Fruit fly (Drosophila melanogaster) whole organism, embryonic: Measurements from ENCODE around the gene cdi.

Experiments
- CG10147 ChIP-seq: fragments of 200-800 bp; sonication (Bioruptor generic); optimal IDR thresholded peaks from 2 replicates; lab custom pipeline; 2019; ENCODE audit warnings: missing biosample characterization, mild to moderate bottlenecking, missing genetic modification characterization, moderate library complexity
- CG10431 ChIP-seq: fragments of 200-800 bp; sonication (Bioruptor generic); optimal IDR thresholded peaks from 3 replicates; lab custom pipeline; 2018; ENCODE audit warnings: missing biosample characterization, mild to moderate bottlenecking, missing genetic modification characterization
- CG11504 ChIP-seq: fragments of 200-800 bp; sonication (Bioruptor generic); optimal IDR thresholded peaks from 3 replicates; lab custom pipeline; 2019; ENCODE audit warnings: missing biosample characterization, mild to moderate bottlenecking, missing genetic modification characterization, moderate library complexity
- CG13424 ChIP-seq: fragments of 200-800 bp; sonication (Bioruptor generic); optimal IDR thresholded peaks from 2 replicates; lab custom pipeline; 2019; ENCODE audit warnings: missing biosample characterization, mild to moderate bottlenecking, missing genetic modification characterization, moderate library complexity
- CG15696 ChIP-seq: fragments of 200-800 bp; sonication (Bioruptor generic); optimal IDR thresholded peaks from 2 replicates; lab custom pipeline; 2019; ENCODE audit warnings: missing biosample characterization, mild to moderate bottlenecking, missing genetic modification characterization, moderate library complexity
- CG16813 ChIP-seq: fragments of 200-800 bp; sonication (Bioruptor generic); IDR thresholded peaks from 3 replicates; pipeline ENCODE4 v1.3.6; 2022; ENCODE audit warnings: missing biosample characterization, missing genetic modification characterization; ENCODE audit not compliant: partially characterized antibody
- CG30431 ChIP-seq: fragments of 200-800 bp; sonication (Bioruptor generic); optimal IDR thresholded peaks from 2 replicates; lab custom pipeline; 2017; ENCODE audit warnings: missing biosample characterization, missing genetic modification characterization
- CG3163 ChIP-seq: fragments of 200-800 bp; sonication (Bioruptor generic); optimal IDR thresholded peaks from 3 replicates; lab custom pipeline; 2016; ENCODE audit warnings: missing biosample characterization, missing genetic modification characterization
- CG32772 ChIP-seq: fragments of 200-800 bp; sonication (Bioruptor generic); IDR thresholded peaks from 2 replicates; pipeline ENCODE4 v1.3.6; 2022; ENCODE audit warnings: missing biosample characterization, missing genetic modification characterization
- CG3281 ChIP-seq: fragments of 200-800 bp; sonication (Bioruptor generic); optimal IDR thresholded peaks from 3 replicates; lab custom pipeline; 2017; ENCODE audit warnings: missing biosample characterization, mild to moderate bottlenecking, missing genetic modification characterization
- CG3995 ChIP-seq: fragments of 200-800 bp; sonication (Bioruptor generic); optimal IDR thresholded peaks from 3 replicates; lab custom pipeline; 2016; ENCODE audit warnings: missing biosample characterization, missing genetic modification characterization
- CG4707 ChIP-seq: fragments of 200-800 bp; sonication (Bioruptor generic); optimal IDR thresholded peaks from 2 replicates; lab custom pipeline; 2018; ENCODE audit warnings: missing biosample characterization, mild to moderate bottlenecking, missing genetic modification characterization, moderate library complexity
- CG6765 ChIP-seq: fragments of 200-800 bp; sonication (Bioruptor generic); optimal IDR thresholded peaks from 3 replicates; lab custom pipeline; 2017; ENCODE audit warnings: missing biosample characterization, mild to moderate bottlenecking, missing genetic modification characterization
- CG7357 ChIP-seq: fragments of 200-800 bp; sonication (Bioruptor generic); IDR thresholded peaks from 3 replicates; pipeline ENCODE4 v1.3.6; 2022; ENCODE audit warnings: missing biosample characterization, missing genetic modification characterization
- CG7963 ChIP-seq: fragments of 200-800 bp; sonication (Bioruptor generic); IDR thresholded peaks from 3 replicates; pipeline ENCODE4 v1.3.6; 2022; ENCODE audit warnings: missing biosample characterization, missing genetic modification characterization; ENCODE audit not compliant: partially characterized antibody
- CG8089 ChIP-seq: fragments of 200-800 bp; sonication (Bioruptor generic); optimal IDR thresholded peaks from 3 replicates; lab custom pipeline; 2016; ENCODE audit warnings: missing biosample characterization, missing genetic modification characterization
- CG9727 ChIP-seq: fragments of 200-800 bp; sonication (Bioruptor generic); optimal IDR thresholded peaks from 3 replicates; lab custom pipeline; 2017; ENCODE audit warnings: missing biosample characterization, mild to moderate bottlenecking, missing genetic modification characterization
- CG9817 ChIP-seq: fragments of 200-800 bp; sonication (Bioruptor generic); optimal IDR thresholded peaks from 2 replicates; lab custom pipeline; 2018; ENCODE audit warnings: missing biosample characterization, mild to moderate bottlenecking, missing genetic modification characterization, moderate library complexity
- CTCF ChIP-seq: fragments of 200-800 bp; sonication (Bioruptor generic); optimal IDR thresholded peaks from 2 replicates; lab custom pipeline; 2017; ENCODE audit warnings: missing biosample characterization, mild to moderate bottlenecking, missing genetic modification characterization, moderate library complexity
- CoRest ChIP-seq: fragments of 200-800 bp; sonication (Bioruptor generic); optimal IDR thresholded peaks from 3 replicates; lab custom pipeline; 2018; ENCODE audit warnings: missing biosample characterization, mild to moderate bottlenecking, missing genetic modification characterization, moderate library complexity
- Dip3 ChIP-seq: fragments of 200-800 bp; sonication (Bioruptor generic); optimal IDR thresholded peaks from 3 replicates; lab custom pipeline; 2016; ENCODE audit warnings: missing biosample characterization, missing genetic modification characterization
- Dp ChIP-seq: fragments of 200-800 bp; sonication (Bioruptor generic); optimal IDR thresholded peaks from 2 replicates; lab custom pipeline; 2018; ENCODE audit warnings: missing biosample characterization, mild to moderate bottlenecking, missing genetic modification characterization, moderate library complexity
- HLHmδ ChIP-seq: fragments of 200-800 bp; sonication (Bioruptor generic); optimal IDR thresholded peaks from 2 replicates; lab custom pipeline; 2018; ENCODE audit warnings: missing biosample characterization, mild to moderate bottlenecking, missing genetic modification characterization, moderate library complexity
- Hmx ChIP-seq: fragments of 200-800 bp; sonication (Bioruptor generic); optimal IDR thresholded peaks from 2 replicates; lab custom pipeline; 2016; ENCODE audit warnings: missing biosample characterization, missing genetic modification characterization
- Lhr ChIP-seq: fragments of 200-800 bp; sonication (Bioruptor generic); optimal IDR thresholded peaks from 3 replicates; lab custom pipeline; 2017; ENCODE audit warnings: mild to moderate bottlenecking, missing biosample characterization, missing genetic modification reagents, missing genetic modification characterization
- Mes4 ChIP-seq: fragments of 200-800 bp; sonication (Bioruptor generic); optimal IDR thresholded peaks from 2 replicates; lab custom pipeline; 2016; ENCODE audit warnings: missing biosample characterization, missing genetic modification characterization
- Nf-YA ChIP-seq: fragments of 200-800 bp; sonication (Bioruptor generic); IDR thresholded peaks from 2 replicates; pipeline ENCODE4 v1.3.6; 2022; ENCODE audit warnings: missing biosample characterization, missing genetic modification characterization
- Ravus ChIP-seq: fragments of 200-800 bp; sonication (Bioruptor generic); IDR thresholded peaks from 2 replicates; pipeline ENCODE4 v1.3.6; 2022; ENCODE audit warnings: missing biosample characterization, missing genetic modification characterization
- Sin3A ChIP-seq: fragments of >200 bp; optimal IDR thresholded peaks from 2 replicates; lab custom pipeline; 2018
- Xrp1 ChIP-seq: fragments of 200-800 bp; sonication (Bioruptor generic); IDR thresholded peaks from 2 replicates; pipeline ENCODE4 v1.3.6; 2022; ENCODE audit warnings: missing biosample characterization, missing genetic modification characterization
- aop ChIP-seq: fragments of 200-800 bp; sonication (Bioruptor generic); IDR thresholded peaks from 2 replicates; pipeline ENCODE4 v1.3.6; 2022; ENCODE audit warnings: missing biosample characterization, missing genetic modification characterization
- ase ChIP-seq: fragments of 200-800 bp; sonication (Bioruptor generic); IDR thresholded peaks from 3 replicates; pipeline ENCODE4 v1.3.6; 2022; ENCODE audit warnings: missing biosample characterization, missing genetic modification characterization
- bigmax ChIP-seq: fragments of 200-800 bp; sonication (Bioruptor generic); optimal IDR thresholded peaks from 2 replicates; lab custom pipeline; 2018; ENCODE audit warnings: missing biosample characterization, mild to moderate bottlenecking, missing genetic modification characterization
- bowl ChIP-seq: fragments of 200-800 bp; sonication (Bioruptor generic); IDR thresholded peaks from 2 replicates; pipeline ENCODE4 v1.3.6; 2022; ENCODE audit warnings: missing biosample characterization, missing genetic modification characterization
- cato ChIP-seq: fragments of 200-800 bp; sonication (Bioruptor generic); optimal IDR thresholded peaks from 2 replicates; lab custom pipeline; 2016; ENCODE audit warnings: missing biosample characterization, missing genetic modification characterization, borderline replicate concordance
- cwo ChIP-seq: fragments of 200-800 bp; sonication (Bioruptor generic); optimal IDR thresholded peaks from 3 replicates; lab custom pipeline; 2017; ENCODE audit warnings: missing biosample characterization, missing genetic modification characterization, mild to moderate bottlenecking, moderate library complexity, missing genetic modification reagents
- gce ChIP-seq: fragments of 200-800 bp; sonication (Bioruptor generic); IDR thresholded peaks from 3 replicates; pipeline ENCODE4 v1.3.6; 2022; ENCODE audit warnings: missing biosample characterization, missing genetic modification characterization
- h ChIP-seq: fragments of >200 bp; optimal IDR thresholded peaks from 2 replicates; lab custom pipeline; 2017
- jigr1 ChIP-seq: fragments of 200-800 bp; sonication (Bioruptor generic); IDR thresholded peaks from 3 replicates; pipeline ENCODE4 v1.3.6; 2022; ENCODE audit warnings: missing biosample characterization, missing genetic modification characterization
- jing ChIP-seq: fragments of 200-800 bp; sonication (Bioruptor generic); optimal IDR thresholded peaks from 2 replicates; lab custom pipeline; 2018; ENCODE audit warnings: missing biosample characterization, mild to moderate bottlenecking, missing genetic modification characterization
- nom ChIP-seq: fragments of 200-800 bp; sonication (Bioruptor generic); optimal IDR thresholded peaks from 2 replicates; lab custom pipeline; 2017; ENCODE audit warnings: missing biosample characterization, missing genetic modification characterization, mild to moderate bottlenecking, moderate library complexity, missing genetic modification reagents
- odd ChIP-seq: fragments of 200-800 bp; sonication (Bioruptor generic); optimal IDR thresholded peaks from 2 replicates; lab custom pipeline; 2017; ENCODE audit warnings: missing biosample characterization, mild to moderate bottlenecking, missing genetic modification characterization
- pho ChIP-seq: fragments of 200-800 bp; sonication (Bioruptor generic); optimal IDR thresholded peaks from 2 replicates; lab custom pipeline; 2016; ENCODE audit warnings: missing biosample characterization, missing genetic modification characterization
- sima ChIP-seq: fragments of 200-800 bp; sonication (Bioruptor generic); optimal IDR thresholded peaks from 2 replicates; lab custom pipeline; 2016; ENCODE audit warnings: missing biosample characterization, missing genetic modification characterization
- slbo ChIP-seq: fragments of 200-800 bp; sonication (Bioruptor generic); IDR thresholded peaks from 2 replicates; pipeline ENCODE4 v1.3.6; 2022; ENCODE audit warnings: missing biosample characterization, missing genetic modification characterization
- sob ChIP-seq: fragments of 200-800 bp; sonication (Bioruptor generic); IDR thresholded peaks from 2 replicates; pipeline ENCODE4 v1.3.6; 2022; ENCODE audit warnings: missing biosample characterization, missing genetic modification characterization
- sqz ChIP-seq: fragments of 200-800 bp; sonication (Bioruptor generic); optimal IDR thresholded peaks from 3 replicates; lab custom pipeline; 2018; ENCODE audit warnings: missing biosample characterization, mild to moderate bottlenecking, missing genetic modification characterization
- tin ChIP-seq: fragments of 200-800 bp; sonication (Bioruptor generic); optimal IDR thresholded peaks from 3 replicates; lab custom pipeline; 2016; ENCODE audit warnings: missing biosample characterization, missing genetic modification characterization
- toy ChIP-seq: fragments of 200-800 bp; sonication (Bioruptor generic); IDR thresholded peaks from 2 replicates; pipeline ENCODE4 v1.3.6; 2022; ENCODE audit warnings: missing biosample characterization, missing genetic modification characterization
- ttk ChIP-seq: fragments of 200-800 bp; sonication (Bioruptor generic); IDR thresholded peaks from 2 replicates; pipeline ENCODE4 v2.1.2; 2022; ENCODE audit warnings: missing biosample characterization, missing genetic modification characterization
- vfl ChIP-seq: fragments of 200-800 bp; sonication (Bioruptor generic); optimal IDR thresholded peaks from 2 replicates; lab custom pipeline; 2016; ENCODE audit warnings: missing biosample characterization, missing genetic modification characterization
- wdn ChIP-seq: fragments of 200-800 bp; sonication (Bioruptor generic); IDR thresholded peaks from 2 replicates; pipeline ENCODE4 v1.3.6; 2022; ENCODE audit warnings: missing biosample characterization, missing genetic modification characterization

cdi gene

DNA sequence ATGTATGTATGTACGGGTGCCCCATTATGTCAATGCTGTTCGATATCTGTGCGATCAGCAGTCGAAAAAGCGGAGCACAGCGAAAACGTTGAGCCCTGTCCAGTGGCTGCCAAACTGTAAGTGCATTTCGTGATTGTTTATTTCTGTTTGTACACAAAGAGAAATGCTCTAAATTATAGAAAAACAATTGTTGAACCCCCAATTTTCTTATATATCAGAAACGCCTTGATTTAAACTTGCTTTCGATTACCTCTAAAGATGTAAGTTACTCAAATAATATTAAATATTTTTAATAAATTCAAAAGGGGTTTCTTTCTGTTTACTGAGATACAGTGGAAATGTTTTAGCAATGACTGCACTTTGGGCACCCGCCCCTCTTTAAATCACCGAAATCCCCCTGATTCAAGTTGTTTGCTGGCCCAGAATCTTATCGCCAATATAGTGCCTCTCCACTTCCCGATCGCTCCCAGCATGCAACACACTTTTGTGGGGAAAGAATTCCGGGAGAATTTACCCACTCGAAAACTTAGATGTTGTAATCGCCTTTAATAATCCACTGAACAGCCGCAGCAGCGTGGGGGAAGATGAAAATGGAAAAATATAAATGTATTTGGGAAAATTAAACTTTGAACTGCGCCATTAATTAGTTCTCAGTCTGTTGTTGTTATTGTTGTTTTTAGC lies 79.2 kb downstream of the cdi start (continued):
- TF ChIP-seq Hmx (GFP tag; lab: Kevin White, UChicago), result no peak
- TF ChIP-seq sob, result peak; percentile 21; the same call in 1 of the 2 replicates
- TF ChIP-seq cwo (GFP tag; lab: Kevin White, UChicago), result no peak
- no peak for TF ChIP-seq nom (GFP tag; lab: Kevin White, UChicago)
- TF ChIP-seq Dip3, result no peak
- TF ChIP-seq CG3163 (GFP tag; lab: Kevin White, UChicago), result no peak
- TF ChIP-seq CG9817, result no peak
- TF ChIP-seq CG7963 (GFP tag; lab: Robert Waterston, UW), result no peak
- peak; percentile 42 for TF ChIP-seq CoRest (tag; lab: Kevin White, UChicago)
- no peak for TF ChIP-seq Sin3A (lab: Kevin White, UChicago)
- no peak for TF ChIP-seq jing
- TF ChIP-seq bigmax (GFP tag; lab: Kevin White, UChicago), result no peak
- TF ChIP-seq CG9727 (GFP tag; lab: Kevin White, UChicago), result peak; percentile 25
- peak; percentile 23 for TF ChIP-seq tin (GFP tag; lab: Kevin White, UChicago)
- TF ChIP-seq Dp, result no peak
- no peak for TF ChIP-seq CG4707 (GFP tag; lab: Kevin White, UChicago)
- TF ChIP-seq Mes4 (GFP tag; lab: Kevin White, UChicago), result no peak
- no peak for TF ChIP-seq aop
- TF ChIP-seq CG10431 (GFP tag; lab: Kevin White, UChicago), result no peak
- TF ChIP-seq sqz (GFP tag; lab: Kevin White, UChicago), result peak; percentile 2
- TF ChIP-seq gce (GFP tag; lab: Robert Waterston, UW), result 0 out of 3 replicates have a peak, but pooled peaks have one; percentile 38
- no peak for TF ChIP-seq wdn (GFP tag; lab: Robert Waterston, UW)
- no peak for TF ChIP-seq CG3281
- no peak for TF ChIP-seq h
- no peak for TF ChIP-seq bowl (GFP tag; lab: Robert Waterston, UW)
- no peak for TF ChIP-seq CG8089
- no peak for TF ChIP-seq ase (GFP tag; lab: Robert Waterston, UW)
- no peak for TF ChIP-seq CG3995
- TF ChIP-seq CG13424 (tag; lab: Kevin White, UChicago), result peak; percentile 50
- no peak for TF ChIP-seq CG6765 (GFP tag; lab: Kevin White, UChicago)
- no peak for TF ChIP-seq sima
- TF ChIP-seq ttk (GFP tag; lab: Robert Waterston, UW), result peak; percentile 62
- TF ChIP-seq CG16813, result no peak
- no peak for TF ChIP-seq cato (GFP tag; lab: Kevin White, UChicago)
- peak; percentile 67; the same call in 1 of the 2 replicates for TF ChIP-seq CG32772 (GFP tag; lab: Robert Waterston, UW)
- no peak for TF ChIP-seq Ravus (GFP tag; lab: Robert Waterston, UW)
- no peak for TF ChIP-seq odd
- no peak for TF ChIP-seq CG30431 (GFP tag; lab: Kevin White, UChicago)
- no peak for TF ChIP-seq CG11504
- TF ChIP-seq Nf-YA (GFP tag; lab: Robert Waterston, UW), result no peak
- no peak for TF ChIP-seq vfl
- TF ChIP-seq HLHmδ (GFP tag; lab: Kevin White, UChicago), result no peak
- TF ChIP-seq slbo (GFP tag; lab: Robert Waterston, UW), result peak; percentile 21; the same call in 1 of the 2 replicates
- TF ChIP-seq pho (GFP tag; lab: Kevin White, UChicago), result no peak
- TF ChIP-seq CTCF (GFP tag; lab: Kevin White, UChicago), result no peak
- no peak for TF ChIP-seq CG7357 (GFP tag; lab: Robert Waterston, UW)
- TF ChIP-seq jigr1 (GFP tag; lab: Robert Waterston, UW), result no peak
- TF ChIP-seq Xrp1, result peak; percentile 70; the same call in 1 of the 2 replicates
- TF ChIP-seq CG15696 (tag; lab: Kevin White, UChicago), result no peak
- no peak for TF ChIP-seq toy (GFP tag; lab: Robert Waterston, UW)
- TF ChIP-seq CG10147, result peak; percentile 15
- TF ChIP-seq Lhr, result no peak
